Worm (Caenorhabditis elegans): ENCODE results near the gene C10C5.3.

Gene C10C5.3

ce11 chrIV:9341591-9341990, 33.0 kb upstream of the C10C5.3 start, which contains the start of gene vps-26 (continued):
- TF ChIP-seq egl-27 (tag; optimal IDR thresholded peaks at IDR 0.05) (no peak), mef-2 (tag; optimal IDR thresholded peaks at IDR 0.05) (no peak), ztf-11 (tag; optimal IDR thresholded peaks at IDR 0.05) (no peak), tlp-1 (tag; optimal IDR thresholded peaks at IDR 0.05) (no peak), nhr-71 (tag; optimal IDR thresholded peaks at IDR 0.05) (peak; percentile 37), pag-3 (tag; optimal IDR thresholded peaks at IDR 0.05; ENCODE audit: borderline replicate concordance, insufficient read depth) (no peak), Y116A8C.19 (tag; optimal IDR thresholded peaks at IDR 0.05; ENCODE audit: borderline replicate concordance) (no peak), F16B12.6 (tag; optimal IDR thresholded peaks at IDR 0.05) (peak; percentile 3), mdl-1 (tag; optimal IDR thresholded peaks at IDR 0.05) (peak in 1 of 2 experiments; percentile 7), hlh-4 (tag; optimal IDR thresholded peaks at IDR 0.05) (no peak), zag-1 (tag; optimal IDR thresholded peaks at IDR 0.05) (no peak), lin-39 (tag; optimal IDR thresholded peaks at IDR 0.05) (no peak), lin-14 (GFP tag; optimal IDR thresholded peaks at IDR 0.05) (peak; percentile 39), lsy-2 (tag; optimal IDR thresholded peaks at IDR 0.05) (peak; percentile 32 to 55)

- no peak for TF ChIP-seq unc-62 (GFP tag; optimal IDR thresholded peaks at IDR 0.05)
- TF ChIP-seq ama-1 (optimal IDR thresholded peaks at IDR 0.05) = no peak
- no peak for TF ChIP-seq nhr-85 (tag)
- TF ChIP-seq efl-1 (optimal IDR thresholded peaks at IDR 0.05) = no peak
- peak in 1 of 2 experiments; percentile 16 for TF ChIP-seq efl-1 (GFP tag; optimal IDR thresholded peaks at IDR 0.05 in 1 of 2)
- no peak for TF ChIP-seq hlh-4 (tag; optimal IDR thresholded peaks at IDR 0.05)
- no peak for TF ChIP-seq elt-2 (tag; optimal IDR thresholded peaks at IDR 0.05)
Observed at ce11 chrIV:9343102-9343599, 31.5 kb upstream of the C10C5.3 start, which contains the start of gene pigc-1. Gene pigc-1, minus strand, starts transcription at chrIV:9343152.

- TF ChIP-seq lin-13 (GFP tag; optimal IDR thresholded peaks at IDR 0.05) (no peak), lsy-2 (tag; optimal IDR thresholded peaks at IDR 0.05) (no peak), egl-13 (tag; optimal IDR thresholded peaks at IDR 0.05) (no peak), nhr-20 (tag; optimal IDR thresholded peaks at IDR 0.05) (no peak), nhr-76 (tag; optimal IDR thresholded peaks at IDR 0.05) (no peak)
Observed at ce11 chrIV:9353728-9354127, 20.9 kb upstream of the C10C5.3 start.

- TF ChIP-seq irx-1 (tag; optimal IDR thresholded peaks at IDR 0.05) = no peak
- no peak for TF ChIP-seq efl-1 (optimal IDR thresholded peaks at IDR 0.05)
- peak in 1 of 2 experiments; percentile 30 for TF ChIP-seq efl-1 (GFP tag; optimal IDR thresholded peaks at IDR 0.05 in 1 of 2)
- peak in 1 of 2 experiments; percentile 43 for TF ChIP-seq lsy-2 (tag; optimal IDR thresholded peaks at IDR 0.05)
- peak; percentile 6 for TF ChIP-seq F16B12.6 (tag; optimal IDR thresholded peaks at IDR 0.05)
- no peak for TF ChIP-seq lin-39 (tag; optimal IDR thresholded peaks at IDR 0.05)
Observed at ce11 chrIV:9366411-9366810, 8.2 kb upstream of the C10C5.3 start, which contains the start of gene pezo-1. Gene pezo-1, minus strand, starts transcription at chrIV:9366511.

ce11 chrIV:9367852-9368627, 6.6 kb upstream of the C10C5.3 start:
- TF ChIP-seq zip-4 (GFP tag; optimal IDR thresholded peaks at IDR 0.05) = no peak
- peak; percentile 9 for TF ChIP-seq nhr-71 (tag; optimal IDR thresholded peaks at IDR 0.05)
- TF ChIP-seq zag-1 (tag; optimal IDR thresholded peaks at IDR 0.05) = no peak
- no peak for TF ChIP-seq aha-1 (tag; optimal IDR thresholded peaks at IDR 0.05)
- TF ChIP-seq rnt-1 (tag; optimal IDR thresholded peaks at IDR 0.05) = peak; percentile 36
- TF ChIP-seq nhr-12 (tag; optimal IDR thresholded peaks at IDR 0.05) = no peak
- no peak for TF ChIP-seq lin-39 (tag; optimal IDR thresholded peaks at IDR 0.05)
- no peak for TF ChIP-seq elt-3 (tag; optimal IDR thresholded peaks at IDR 0.05)
- no peak for TF ChIP-seq egl-13 (tag; optimal IDR thresholded peaks at IDR 0.05)
- TF ChIP-seq F16B12.6 (tag; optimal IDR thresholded peaks at IDR 0.05) = no peak
- TF ChIP-seq efl-3 (GFP tag; optimal IDR thresholded peaks at IDR 0.05) = no peak
- no peak for TF ChIP-seq fkh-8 (tag; optimal IDR thresholded peaks at IDR 0.05)
- TF ChIP-seq mdl-1 (tag; optimal IDR thresholded peaks at IDR 0.05) = no peak
- peak; percentile 16 for TF ChIP-seq mep-1 (tag; optimal IDR thresholded peaks at IDR 0.05)
- no peak for TF ChIP-seq sup-37 (GFP tag; optimal IDR thresholded peaks at IDR 0.05)
- TF ChIP-seq ceh-82 (tag; optimal IDR thresholded peaks at IDR 0.05) = no peak
- peak in 1 of 2 experiments; percentile 45 for TF ChIP-seq lsy-2 (tag; optimal IDR thresholded peaks at IDR 0.05)
- TF ChIP-seq ama-1 (optimal IDR thresholded peaks at IDR 0.05) = no peak
- no peak for TF ChIP-seq lin-13 (GFP tag; optimal IDR thresholded peaks at IDR 0.05)
- no peak for TF ChIP-seq fkh-10 (GFP tag; optimal IDR thresholded peaks at IDR 0.05)
- peak; percentile 19 to 40 for TF ChIP-seq efl-1 (optimal IDR thresholded peaks at IDR 0.05)
- peak in 1 of 2 experiments; percentile 48 for TF ChIP-seq efl-1 (GFP tag; optimal IDR thresholded peaks at IDR 0.05 in 1 of 2)
- TF ChIP-seq snu-23 (GFP tag; optimal IDR thresholded peaks at IDR 0.05) = peak; percentile 41
- peak; percentile 59 for TF ChIP-seq lin-14 (GFP tag; optimal IDR thresholded peaks at IDR 0.05)
- no peak for TF ChIP-seq hlh-17 (GFP tag; optimal IDR thresholded peaks at IDR 0.05; ENCODE audit: borderline replicate concordance)
- peak; percentile 62 for TF ChIP-seq nhr-85 (tag)
- TF ChIP-seq aly-2 (tag; optimal IDR thresholded peaks at IDR 0.05) = no peak
- TF ChIP-seq dsc-1 (tag; optimal IDR thresholded peaks at IDR 0.05) = no peak

Measured in whole organism, L1 larva.